Fruit fly (Drosophila melanogaster): Measurements from ENCODE around the gene Tdrd3.

The Tdrd3 gene

DNA sequence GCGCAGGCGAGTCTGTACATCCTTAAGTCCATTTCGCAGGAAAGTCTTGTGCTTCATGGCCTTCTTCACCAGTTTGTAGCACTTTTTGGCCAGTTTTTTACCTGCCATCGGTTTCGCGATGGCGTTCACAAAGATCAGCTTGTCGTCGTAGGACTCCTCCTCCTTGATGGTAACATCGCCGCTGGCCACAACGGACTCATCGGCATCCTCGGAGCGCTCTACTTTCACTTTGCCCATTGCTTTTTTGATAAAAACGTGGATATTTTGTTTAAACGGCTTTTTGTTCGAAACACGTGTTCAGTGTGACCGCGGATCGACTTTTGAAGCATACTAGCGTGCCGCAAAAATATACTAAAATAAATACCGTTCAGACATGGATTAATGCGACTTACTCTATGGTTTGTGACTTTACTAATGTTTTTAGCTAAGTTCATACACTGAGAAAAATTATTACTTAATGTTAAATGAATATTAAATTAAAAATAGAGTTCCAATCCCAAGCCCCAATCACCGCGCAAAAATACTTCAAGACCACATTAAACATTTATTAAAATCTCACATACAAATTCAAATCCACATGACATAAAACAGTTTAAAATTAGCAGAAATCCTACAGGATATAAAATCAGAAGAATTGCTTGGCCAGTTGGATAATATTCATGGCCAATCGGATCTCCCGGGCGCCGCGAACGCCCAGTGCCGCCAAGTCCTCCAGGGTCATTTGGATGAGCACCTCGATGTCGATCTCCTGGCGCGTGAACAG lies 15.4 kb downstream of the Tdrd3 start, which contains the start of gene NHP2 (continued):
- TF ChIP-seq dmrt11E (tag; optimal IDR thresholded peaks at IDR 0.05) (peak; percentile 80), Elba2 (GFP tag; optimal IDR thresholded peaks at IDR 0.05) (peak; percentile 85), CG18764 (GFP tag; optimal IDR thresholded peaks at IDR 0.05) (peak; percentile 59), corto (GFP tag; optimal IDR thresholded peaks at IDR 0.05) (peak; percentile 25), fd102C (GFP tag; optimal IDR thresholded peaks at IDR 0.05) (no peak), Tbp (GFP tag; optimal IDR thresholded peaks at IDR 0.05) (no peak), pan (optimal IDR thresholded peaks at IDR 0.05) (no peak), pan (GFP tag; optimal IDR thresholded peaks at IDR 0.05 in 1 of 2, IDR thresholded peaks at IDR 0.05 in 1 of 2) (peak in 1 of 2 experiments; percentile 89), caup (GFP tag; optimal IDR thresholded peaks at IDR 0.05; ENCODE audit: severe bottlenecking) (peak; percentile 87), CG14710 (tag; optimal IDR thresholded peaks at IDR 0.05) (peak; percentile 83), gro (GFP tag; optimal IDR thresholded peaks at IDR 0.05) (peak; percentile 68), Dbx (GFP tag; IDR thresholded peaks at IDR 0.05) (peak; percentile 87), HLH4C (GFP tag; IDR thresholded peaks at IDR 0.05; ENCODE audit: partially characterized antibody) (no peak), gcm (GFP tag; optimal IDR thresholded peaks at IDR 0.05) (peak; percentile 86), CG1233 (GFP tag; optimal IDR thresholded peaks at IDR 0.05) (peak; percentile 81), CG17912 (GFP tag; optimal IDR thresholded peaks at IDR 0.05) (peak; percentile 73), fd96Cb (tag; optimal IDR thresholded peaks at IDR 0.05) (peak; percentile 74), HmgD (GFP tag; optimal IDR thresholded peaks at IDR 0.05) (no peak), nerfin-1 (tag; optimal IDR thresholded peaks at IDR 0.05) (peak; percentile 65), z (GFP tag; IDR thresholded peaks at IDR 0.05) (peak; percentile 50; the same call in 1 of the 3 replicates), CG11560 (tag; IDR thresholded peaks at IDR 0.05) (peak; percentile 53; the same call in 1 of the 3 replicates), CG10274 (GFP tag; optimal IDR thresholded peaks at IDR 0.05) (no peak), Asciz (GFP tag; optimal IDR thresholded peaks at IDR 0.05) (no peak), CG17186 (GFP tag; optimal IDR thresholded peaks at IDR 0.05) (peak; percentile 18), CG2129 (GFP tag; IDR thresholded peaks at IDR 0.05; ENCODE audit: partially characterized antibody) (no peak), Mrtf (GFP tag; IDR thresholded peaks at IDR 0.05) (no peak; the same call in 2 of the 3 replicates), CG10321 (GFP tag; IDR thresholded peaks at IDR 0.05) (peak; percentile 51; the same call in 1 of the 2 replicates), zf30C (GFP tag; optimal IDR thresholded peaks at IDR 0.05) (peak; percentile 96), H15 (GFP tag; IDR thresholded peaks at IDR 0.05) (no peak; the same call in 1 of the 3 replicates), fd64A (GFP tag; optimal IDR thresholded peaks at IDR 0.05) (no peak), CG3838 (GFP tag; optimal IDR thresholded peaks at IDR 0.05) (peak; percentile 64), Gsc (GFP tag; IDR thresholded peaks at IDR 0.05) (no peak), chif (GFP tag; optimal IDR thresholded peaks at IDR 0.05) (peak; percentile 48 to 69), Abd-B (GFP tag; optimal IDR thresholded peaks at IDR 0.05) (no peak), Poxn (GFP tag; IDR thresholded peaks at IDR 0.05) (peak; percentile 55), Nf-YB (GFP tag; optimal IDR thresholded peaks at IDR 0.05) (peak; percentile 65), CG17359 (tag; optimal IDR thresholded peaks at IDR 0.05) (peak; percentile 83), CG1603 (tag; optimal IDR thresholded peaks at IDR 0.05) (no peak), sim (GFP tag; IDR thresholded peaks at IDR 0.05) (peak; percentile 51), Gug (GFP tag; IDR thresholded peaks at IDR 0.05) (peak; percentile 63; the same call in 3 of the 4 replicates), CG2199 (GFP tag; IDR thresholded peaks at IDR 0.05) (0 out of 3 replicates have a peak, but pooled peaks have one; percentile 33), CG14965 (GFP tag; optimal IDR thresholded peaks at IDR 0.05; ENCODE audit: borderline replicate concordance) (no peak), CG4282 (GFP tag; optimal IDR thresholded peaks at IDR 0.05) (no peak), Med (GFP tag) (peak; percentile 93), CG17612 (GFP tag; IDR thresholded peaks at IDR 0.05) (peak; percentile 59), CG32772 (GFP tag; IDR thresholded peaks at IDR 0.05) (peak; percentile 69), dimm (GFP tag; IDR thresholded peaks at IDR 0.05) (no peak; the same call in 1 of the 2 replicates), CrebB (tag; optimal IDR thresholded peaks at IDR 0.05) (peak; percentile 74), gfzf (GFP tag; optimal IDR thresholded peaks at IDR 0.05) (peak; percentile 96)
